Worm (Caenorhabditis elegans) whole organism, late embryonic: Measurements from ENCODE around the gene C06G4.6.
"Not testable (repeated sequence)": the region's sequence is repeated elsewhere in the genome, so short reads cannot be mapped to it uniquely, and the experiment has no call there.

Source experiments
- Y22D7AL.16 ChIP-seq: sonication (generic microtip); optimal IDR thresholded peaks from 2 replicates; lab custom pipeline; 2016; ENCODE audit warnings: missing genetic modification characterization, missing compliant biosample characterization
- ceh-18 ChIP-seq: sonication (generic microtip); optimal IDR thresholded peaks from 2 replicates; lab custom pipeline; 2016; ENCODE audit warnings: missing genetic modification characterization, missing compliant biosample characterization
- ceh-2 ChIP-seq: sonication (generic microtip); optimal IDR thresholded peaks from 2 replicates; lab custom pipeline; 2016; ENCODE audit warnings: missing genotype, missing genetic modification characterization, missing compliant biosample characterization
- ceh-24 ChIP-seq: sonication (generic microtip); optimal IDR thresholded peaks from 2 replicates; lab custom pipeline; 2016; ENCODE audit warnings: mild to moderate bottlenecking, missing genetic modification characterization, missing compliant biosample characterization
- ceh-6 ChIP-seq: fragments of 200-800 bp; sonication (Bioruptor generic); optimal IDR thresholded peaks from 2 replicates; lab custom pipeline; 2018; ENCODE audit warnings: mild to moderate bottlenecking, missing genetic modification characterization, missing compliant biosample characterization
- che-1 ChIP-seq: sonication (generic microtip); optimal IDR thresholded peaks from 2 replicates; lab custom pipeline; 2016; ENCODE audit warnings: mild to moderate bottlenecking, missing genetic modification characterization, missing compliant biosample characterization
- dve-1 ChIP-seq: sonication (generic microtip); optimal IDR thresholded peaks from 2 replicates; lab custom pipeline; 2017; ENCODE audit warnings: antibody characterized with exemption, mild to moderate bottlenecking, missing genetic modification characterization, missing compliant biosample characterization
- elt-2 ChIP-seq: sonication (generic microtip); optimal IDR thresholded peaks from 2 replicates; lab custom pipeline; 2016; ENCODE audit warnings: missing genetic modification reagents, missing genetic modification characterization, missing compliant biosample characterization
- elt-4 ChIP-seq: sonication (generic microtip); optimal IDR thresholded peaks from 2 replicates; lab custom pipeline; 2016; ENCODE audit warnings: missing genetic modification characterization, missing compliant biosample characterization
- eyg-1 ChIP-seq: sonication (generic microtip); optimal IDR thresholded peaks from 2 replicates; lab custom pipeline; 2016; ENCODE audit warnings: missing genotype, missing genetic modification characterization, missing compliant biosample characterization
- fkh-6 ChIP-seq: sonication (generic microtip); optimal IDR thresholded peaks from 2 replicates; lab custom pipeline; 2016; ENCODE audit warnings: missing genetic modification characterization, missing compliant biosample characterization
- hlh-13 ChIP-seq: fragments of 200-800 bp; sonication (Bioruptor generic); optimal IDR thresholded peaks from 2 replicates; lab custom pipeline; 2018; ENCODE audit warnings: mild to moderate bottlenecking, missing genetic modification characterization, missing compliant biosample characterization
- hlh-6 ChIP-seq: sonication (generic microtip); optimal IDR thresholded peaks from 2 replicates; lab custom pipeline; 2016; ENCODE audit warnings: missing genotype, missing genetic modification characterization, missing compliant biosample characterization
- madf-2 ChIP-seq: sonication (generic microtip); optimal IDR thresholded peaks from 2 replicates; lab custom pipeline; 2017; ENCODE audit warnings: missing genetic modification characterization, missing compliant biosample characterization
- mec-3 ChIP-seq: sonication (generic microtip); optimal IDR thresholded peaks from 2 replicates; lab custom pipeline; 2016; ENCODE audit warnings: borderline replicate concordance, missing genetic modification characterization, missing compliant biosample characterization
- nfya-1 ChIP-seq: sonication (generic microtip); optimal IDR thresholded peaks from 2 replicates; lab custom pipeline; 2017; ENCODE audit warnings: missing genetic modification characterization, mild to moderate bottlenecking, missing compliant biosample characterization, antibody characterized with exemption, moderate library complexity
- nhr-11 ChIP-seq: fragments of 150-350 bp; optimal IDR thresholded peaks from 2 replicates; lab custom pipeline; 2014; ENCODE audit warnings: missing biosample characterization, missing genetic modification characterization
- pqm-1 ChIP-seq: sonication (generic microtip); optimal IDR thresholded peaks from 2 replicates; lab custom pipeline; 2016; ENCODE audit warnings: missing genetic modification characterization, missing compliant biosample characterization
- rnt-1 ChIP-seq: sonication (generic microtip); optimal IDR thresholded peaks from 2 replicates; lab custom pipeline; 2016; ENCODE audit warnings: missing genetic modification characterization, missing compliant biosample characterization
- sdc-2 ChIP-seq: sonication (generic microtip); optimal IDR thresholded peaks from 2 replicates; lab custom pipeline; 2016; ENCODE audit warnings: missing genotype, missing genetic modification characterization, missing compliant biosample characterization
- sox-4 ChIP-seq: sonication (generic microtip); optimal IDR thresholded peaks from 2 replicates; lab custom pipeline; 2017; ENCODE audit warnings: mild to moderate bottlenecking, missing genetic modification characterization, inconsistent platforms, missing compliant biosample characterization
- tbx-7 ChIP-seq: sonication (generic microtip); optimal IDR thresholded peaks from 2 replicates; lab custom pipeline; 2016; ENCODE audit warnings: missing genotype, missing genetic modification characterization, missing compliant biosample characterization
- unc-3 ChIP-seq, 2 experiments: fragments of 200-800 bp in 1 of 2; sonication (Bioruptor generic) in 1 of 2; sonication (generic microtip) in 1 of 2; conservative IDR thresholded peaks in 1 of 2; optimal IDR thresholded peaks in 1 of 2; 2 replicates each; pipeline versions ENCODE4 v1.3.6 to Lab custom; 2016 to 2022; ENCODE audit warnings: missing compliant biosample characterization in 2 of 2, missing genetic modification characterization in 2 of 2, missing genetic modification reagents in 1 of 2
- unc-86 ChIP-seq: sonication (generic microtip); optimal IDR thresholded peaks from 2 replicates; lab custom pipeline; 2016; ENCODE audit warnings: missing genetic modification characterization, missing compliant biosample characterization
- zip-5 ChIP-seq: sonication (generic microtip); optimal IDR thresholded peaks from 2 replicates; lab custom pipeline; 2016; ENCODE audit warnings: missing genetic modification characterization, missing compliant biosample characterization
- ztf-16 ChIP-seq: sonication (generic microtip); optimal IDR thresholded peaks from 2 replicates; lab custom pipeline; 2017; ENCODE audit warnings: missing genetic modification characterization, missing compliant biosample characterization

The C06G4.6 gene

DNA sequence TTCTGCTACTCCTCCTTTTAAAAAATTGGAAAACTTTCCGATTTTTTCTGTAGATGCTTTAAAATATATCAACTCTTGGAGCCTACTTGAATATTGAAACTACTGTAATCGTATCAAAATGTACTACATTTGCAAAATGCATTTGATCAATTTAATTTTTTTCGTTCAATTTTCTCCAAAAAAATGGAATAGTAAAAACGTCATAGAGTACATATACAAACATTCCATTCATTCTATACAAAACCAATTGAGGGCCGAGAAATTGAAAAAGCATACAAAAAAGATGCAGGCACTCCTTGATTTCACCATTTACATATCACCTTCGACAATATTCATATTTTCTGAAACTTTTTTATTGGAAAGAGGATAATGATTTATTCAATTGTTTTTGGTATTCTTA, at the start of gene C06G4.6:
Gene C06G4.6 (plus strand): TSS at position 301 of the 400 bp plus-strand sequence.
- TF ChIP-seq madf-2 (tag; lab: Kevin White, UChicago), result no peak
- TF ChIP-seq che-1 (tag; lab: Kevin White, UChicago), result no peak
- no peak for TF ChIP-seq hlh-13 (GFP tag; lab: Kevin White, UChicago)
- no peak for TF ChIP-seq rnt-1 (tag; lab: Kevin White, UChicago)
- no peak for TF ChIP-seq unc-3 (GFP tag; conservative IDR thresholded peaks at IDR 0.05; lab: Robert Waterston, UW)
- TF ChIP-seq unc-3 (tag; optimal IDR thresholded peaks at IDR 0.05; lab: Kevin White, UChicago), result no peak
- TF ChIP-seq Y22D7AL.16 (tag; lab: Kevin White, UChicago), result no peak
- no peak for TF ChIP-seq nhr-11
- no peak for TF ChIP-seq sdc-2 (tag; lab: Kevin White, UChicago)

DNA sequence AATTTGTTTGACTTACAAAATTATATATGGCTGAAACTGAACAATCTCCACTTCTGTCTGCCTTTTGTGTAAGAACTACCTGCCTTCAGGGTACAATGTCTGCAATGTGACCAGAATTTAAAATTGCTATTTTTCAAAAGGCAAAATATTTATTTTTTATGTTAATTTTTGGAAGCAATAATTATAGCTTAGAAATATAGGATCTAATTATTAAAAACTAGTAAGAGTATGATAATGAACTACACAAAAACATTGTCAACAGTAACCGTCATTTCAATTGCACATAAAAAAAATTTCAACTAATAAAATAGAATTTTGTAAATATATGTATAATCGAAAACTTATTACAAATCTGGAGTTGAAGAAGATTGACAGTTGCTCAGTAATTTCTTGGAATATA, 47.2 kb upstream of the C06G4.6 start, which contains the start of gene C29E4.9:
Gene C29E4.9 (minus strand): TSS at position 101 of the 400 bp plus-strand sequence.
- TF ChIP-seq ceh-24 (tag; lab: Kevin White, UChicago) (no peak), hlh-6 (tag; lab: Kevin White, UChicago) (no peak)

DNA sequence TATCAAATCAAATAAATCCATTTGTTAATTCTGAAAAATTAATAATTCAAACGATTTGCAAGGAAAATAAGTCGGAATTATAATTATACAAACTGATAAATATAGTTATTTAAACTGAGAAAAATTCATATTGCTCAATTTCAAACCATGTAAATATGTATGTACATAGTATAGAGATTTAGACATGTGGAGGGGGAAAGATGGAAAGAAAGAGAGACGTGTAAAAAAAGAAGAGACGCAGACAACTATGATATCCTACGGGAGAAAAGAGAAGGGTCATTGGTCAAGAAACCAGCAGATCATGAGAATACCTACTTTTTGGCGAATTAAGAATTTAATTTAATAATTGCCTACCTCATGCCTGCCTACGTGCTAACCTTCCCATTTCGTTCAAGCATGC, 46.1 kb upstream of the C06G4.6 start, which contains the start of gene C29E4.11:
Gene C29E4.11 (minus strand): TSS at position 30 of the 400 bp plus-strand sequence.
- TF ChIP-seq zip-5 (tag; lab: Kevin White, UChicago) (no peak), nfya-1 (tag; lab: Kevin White, UChicago) (peak; percentile 38)

DNA sequence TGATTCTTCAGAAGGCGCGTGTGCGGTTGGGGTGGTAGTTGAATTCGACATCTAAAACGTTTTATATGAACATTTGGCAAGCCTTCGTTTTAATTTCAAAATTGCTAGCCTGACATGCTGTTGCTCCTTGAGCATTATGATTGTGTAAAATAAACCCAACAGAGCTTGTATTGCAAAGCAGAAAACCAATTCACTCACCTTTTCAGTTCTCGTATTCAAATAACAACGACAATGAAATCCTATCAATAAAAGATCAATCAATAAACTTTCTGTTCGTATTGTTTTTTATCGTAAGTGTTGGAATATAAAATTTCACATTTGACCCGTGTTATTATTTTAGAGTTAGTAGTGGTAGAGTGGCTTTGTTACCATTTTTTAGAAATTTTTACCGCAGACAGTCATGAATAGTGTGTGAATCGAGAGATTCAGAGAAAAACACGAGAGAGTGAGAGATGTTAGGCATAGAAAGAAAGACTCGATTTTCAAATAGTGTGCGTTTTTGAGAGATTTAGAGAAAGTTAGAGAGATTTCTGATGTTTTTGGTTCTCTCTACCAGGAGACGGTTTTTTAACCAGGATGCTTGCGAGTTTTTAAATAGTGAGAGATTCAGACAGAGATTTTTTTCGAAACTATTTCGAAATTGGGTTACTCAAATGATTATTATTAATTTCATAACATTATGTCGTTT, 45.1 kb upstream of the C06G4.6 start, which contains the start of gene F54H12.10:
Gene F54H12.10 (minus strand): TSS at position 51 of the 688 bp plus-strand sequence.
- TF ChIP-seq dve-1 (tag; lab: Kevin White, UChicago); eyg-1; ceh-2 (tag; lab: Kevin White, UChicago): not testable (repeated sequence)

DNA sequence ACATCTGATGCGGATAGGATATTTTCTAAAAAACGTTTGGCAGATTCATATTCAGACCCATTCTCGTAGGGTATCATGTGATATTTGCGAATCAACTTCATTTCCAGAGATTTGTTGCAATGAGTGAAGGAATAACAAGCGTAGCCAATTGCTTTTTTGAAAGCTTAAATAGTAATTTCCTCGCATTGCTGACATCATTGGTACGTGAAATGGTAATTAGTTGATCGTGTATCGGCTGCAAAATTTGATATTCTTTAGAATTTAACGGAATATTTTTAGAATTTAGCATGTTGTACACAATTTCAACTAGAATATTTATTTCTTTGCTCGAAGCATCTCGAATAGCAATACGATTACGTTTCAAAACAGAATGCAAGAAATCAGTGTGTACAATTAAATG, 41.5 kb upstream of the C06G4.6 start, which contains the start of gene F54H12.4:
Gene F54H12.4 (minus strand): TSS at position 101 of the 400 bp plus-strand sequence.
- not testable (repeated sequence) for TF ChIP-seq che-1, tbx-7, unc-86 (tag; lab: Kevin White, UChicago)

DNA sequence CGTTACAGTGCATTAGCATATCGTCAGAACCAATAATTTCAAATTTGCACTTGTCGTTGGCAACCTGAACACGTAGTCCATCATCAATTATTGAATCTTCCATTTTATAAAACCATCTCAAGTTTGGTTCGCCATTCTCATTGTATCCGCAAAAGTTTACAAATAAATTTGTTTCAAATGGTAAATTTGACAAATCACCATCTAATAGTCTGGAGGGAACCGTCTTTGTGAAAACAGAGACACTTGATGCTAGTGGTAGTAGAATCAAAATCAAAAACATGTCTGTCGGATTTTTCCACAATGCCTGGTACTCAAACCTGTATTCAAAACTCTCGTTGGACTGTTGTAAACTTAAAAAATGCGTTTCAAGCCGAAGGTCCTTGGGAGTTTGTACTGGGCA, 39.9 kb upstream of the C06G4.6 start, which contains the start of gene F54H12.2:
Gene F54H12.2 (plus strand): TSS at position 301 of the 400 bp plus-strand sequence.
- not testable (repeated sequence) for TF ChIP-seq fkh-6; ceh-18 (tag; lab: Kevin White, UChicago); elt-2 (tag; lab: Kevin White, UChicago)

DNA sequence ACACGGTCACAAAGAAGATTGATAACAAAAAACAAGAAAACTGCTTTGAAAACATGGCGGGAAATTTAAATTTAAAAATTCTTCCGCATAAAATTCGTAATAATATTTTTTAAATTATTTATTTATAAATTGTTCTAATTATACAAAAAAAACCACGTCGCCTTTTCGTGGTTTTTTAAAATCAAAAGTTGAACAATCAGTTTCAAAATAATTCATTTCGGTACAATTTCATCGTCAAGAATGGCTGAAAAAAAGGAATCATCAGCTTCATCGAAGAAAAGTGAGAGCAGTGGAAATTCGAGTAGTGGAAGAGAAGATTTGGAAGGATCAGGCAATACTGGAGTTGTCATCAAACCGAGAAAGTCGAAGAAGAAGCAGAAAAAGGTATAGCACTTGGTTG, 35.1 kb upstream of the C06G4.6 start, which contains the start of the genes F54H12.8 and F54H12.7:
Gene F54H12.8 (minus strand): TSS at position 101 of the 400 bp plus-strand sequence.
Gene F54H12.7 (plus strand): TSS at position 229 of the 400 bp plus-strand sequence.
- TF ChIP-seq pqm-1 (tag; lab: Kevin White, UChicago) (no peak), ceh-6 (no peak), sox-4 (tag; lab: Kevin White, UChicago) (no peak), mec-3 (tag; lab: Kevin White, UChicago) (no peak), elt-4 (tag; lab: Kevin White, UChicago) (no peak), rnt-1 (tag; lab: Kevin White, UChicago) (no peak), ztf-16 (tag; lab: Kevin White, UChicago) (no peak)
